Fruit fly (Drosophila melanogaster) whole organism, adult: ENCODE data around the gene Rab35.

ENCODE experiments used
- CG12768 ChIP-seq: fragments of 200-800 bp; sonication (Bioruptor generic); optimal IDR thresholded peaks from 2 replicates; lab custom pipeline; 2017; ENCODE audit warnings: missing biosample characterization, missing genetic modification characterization, mild to moderate bottlenecking, moderate library complexity, missing genetic modification reagents
- CG33017 ChIP-seq: fragments of 200-800 bp; sonication (Bioruptor generic); optimal IDR thresholded peaks from 2 replicates; lab custom pipeline; 2018; ENCODE audit warnings: missing biosample characterization, mild to moderate bottlenecking, missing genetic modification characterization, moderate library complexity
- CG7101 ChIP-seq: fragments of 200-800 bp; sonication (Bioruptor generic); optimal IDR thresholded peaks from 2 replicates; lab custom pipeline; 2018; ENCODE audit warnings: missing biosample characterization, mild to moderate bottlenecking, missing genetic modification characterization, moderate library complexity
- Clk ChIP-seq: fragments of 200-800 bp; sonication (Bioruptor generic); optimal IDR thresholded peaks from 2 replicates; lab custom pipeline; 2017; ENCODE audit warnings: missing biosample characterization, missing genetic modification characterization
- Mnt ChIP-seq: fragments of 200-800 bp; sonication (Bioruptor generic); optimal IDR thresholded peaks from 2 replicates; lab custom pipeline; 2016; ENCODE audit warnings: missing biosample characterization, mild to moderate bottlenecking, missing genetic modification characterization
- kay ChIP-seq: fragments of 200-800 bp; sonication (Bioruptor generic); peaks from one replicate; lab custom pipeline; 2016; ENCODE audit warnings: missing biosample characterization, missing genetic modification characterization, borderline replicate concordance

Rab35 gene

dm6 chrX:20122153-20122552 lies 37.5 kb downstream of the Rab35 start, which contains the start of gene CG34331:
Gene CG34331, plus strand, starts transcription at chrX:20122453.
- no peak for TF ChIP-seq kay

dm6 chrX:20110475-20110874 lies 49.2 kb downstream of the Rab35 start, which contains the start of gene karr:
Gene karr, minus strand, starts transcription at chrX:20110575.
- TF ChIP-seq Mnt (GFP tag; lab: Kevin White, UChicago) (no peak), Clk (no peak), CG7101 (tag; lab: Kevin White, UChicago) (no peak), CG12768 (no peak), CG33017 (tag; lab: Kevin White, UChicago) (no peak)
